Fruit fly (Drosophila melanogaster) whole organism, embryonic: ENCODE data around the gene dmrt11E.

Source experiments
- Abd-B ChIP-seq: fragments of 200-800 bp; sonication (Bioruptor generic); optimal IDR thresholded peaks from 2 replicates; lab custom pipeline; 2018; ENCODE audit warnings: missing biosample characterization, mild to moderate bottlenecking, missing genetic modification characterization, moderate library complexity
- Bteb2 ChIP-seq: fragments of 200-800 bp; sonication (Bioruptor generic); optimal IDR thresholded peaks from 2 replicates; lab custom pipeline; 2016; ENCODE audit warnings: missing biosample characterization, missing genetic modification characterization
- CG10431 ChIP-seq: fragments of 200-800 bp; sonication (Bioruptor generic); optimal IDR thresholded peaks from 3 replicates; lab custom pipeline; 2018; ENCODE audit warnings: missing biosample characterization, mild to moderate bottlenecking, missing genetic modification characterization
- CG11456 ChIP-seq: fragments of 200-800 bp; sonication (Bioruptor generic); IDR thresholded peaks from 3 replicates; pipeline ENCODE4 v1.3.6; 2022; ENCODE audit warnings: missing biosample characterization, missing genetic modification characterization
- CG11560 ChIP-seq: fragments of 200-800 bp; sonication (Bioruptor generic); IDR thresholded peaks from 3 replicates; pipeline ENCODE4 v1.3.6; 2022; ENCODE audit warnings: missing biosample characterization, missing genetic modification characterization
- CG11696 ChIP-seq: fragments of 200-800 bp; sonication (Bioruptor generic); IDR thresholded peaks from 2 replicates; pipeline ENCODE4 v1.3.6; 2022; ENCODE audit warnings: missing biosample characterization, missing genetic modification characterization
- CG11723 ChIP-seq: fragments of 200-800 bp; sonication (Bioruptor generic); optimal IDR thresholded peaks from 2 replicates; lab custom pipeline; 2017; ENCODE audit warnings: missing biosample characterization, mild to moderate bottlenecking, missing genetic modification characterization
- CG12071 ChIP-seq: fragments of 200-800 bp; sonication (Bioruptor generic); optimal IDR thresholded peaks from 3 replicates; lab custom pipeline; 2018; ENCODE audit warnings: missing biosample characterization, mild to moderate bottlenecking, missing genetic modification characterization
- CG13123 ChIP-seq: fragments of 200-800 bp; sonication (Bioruptor generic); optimal IDR thresholded peaks from 2 replicates; lab custom pipeline; 2016; ENCODE audit warnings: missing biosample characterization, missing genetic modification characterization
- CG15073 ChIP-seq: fragments of 200-800 bp; sonication (Bioruptor generic); optimal IDR thresholded peaks from 2 replicates; lab custom pipeline; 2016; ENCODE audit warnings: missing biosample characterization, missing genetic modification characterization
- CG15601 ChIP-seq: fragments of 200-800 bp; sonication (Bioruptor generic); optimal IDR thresholded peaks from 3 replicates; lab custom pipeline; 2019; ENCODE audit warnings: missing biosample characterization, mild to moderate bottlenecking, missing genetic modification characterization, moderate library complexity
- CG17186 ChIP-seq: fragments of 200-800 bp; sonication (Bioruptor generic); optimal IDR thresholded peaks from 3 replicates; lab custom pipeline; 2017; ENCODE audit warnings: missing biosample characterization, missing genetic modification reagents, missing genetic modification characterization
- CG17612 ChIP-seq: fragments of 200-800 bp; sonication (Bioruptor generic); IDR thresholded peaks from 2 replicates; pipeline ENCODE4 v1.3.6; 2022; ENCODE audit warnings: missing biosample characterization, missing genetic modification characterization
- CG17829 ChIP-seq: fragments of 200-800 bp; optimal IDR thresholded peaks from 2 replicates; lab custom pipeline; 2019; ENCODE audit warnings: missing biosample characterization, mild to moderate bottlenecking, missing genetic modification characterization, moderate library complexity
- CG2199 ChIP-seq: fragments of 200-800 bp; sonication (Bioruptor generic); IDR thresholded peaks from 3 replicates; pipeline ENCODE4 v1.3.6; 2022; ENCODE audit warnings: missing biosample characterization, missing genetic modification characterization
- CG30403 ChIP-seq: fragments of 200-800 bp; sonication (Bioruptor generic); optimal IDR thresholded peaks from 3 replicates; lab custom pipeline; 2016; ENCODE audit warnings: missing biosample characterization, missing genetic modification characterization
- CG31365 ChIP-seq: fragments of 200-800 bp; sonication (Bioruptor generic); optimal IDR thresholded peaks from 2 replicates; lab custom pipeline; 2018; ENCODE audit warnings: missing biosample characterization, mild to moderate bottlenecking, missing genetic modification characterization
- CG3281 ChIP-seq: fragments of 200-800 bp; sonication (Bioruptor generic); optimal IDR thresholded peaks from 3 replicates; lab custom pipeline; 2017; ENCODE audit warnings: missing biosample characterization, mild to moderate bottlenecking, missing genetic modification characterization
- CG33213 ChIP-seq: fragments of 200-800 bp; sonication (Bioruptor generic); optimal IDR thresholded peaks from 3 replicates; lab custom pipeline; 2016; ENCODE audit warnings: missing biosample characterization, missing genetic modification characterization
- CG34422 ChIP-seq: fragments of 200-800 bp; sonication (Bioruptor generic); IDR thresholded peaks from 3 replicates; pipeline ENCODE4 v1.3.6; 2022; ENCODE audit warnings: missing biosample characterization, missing genetic modification characterization
- CG4282 ChIP-seq: fragments of 200-800 bp; sonication (Bioruptor generic); optimal IDR thresholded peaks from 2 replicates; lab custom pipeline; 2016; ENCODE audit warnings: missing biosample characterization, missing genetic modification characterization
- CG4328 ChIP-seq: fragments of 200-800 bp; sonication (Bioruptor generic); optimal IDR thresholded peaks from 3 replicates; lab custom pipeline; 2017; ENCODE audit warnings: missing biosample characterization, missing genetic modification reagents, missing genetic modification characterization
- CG43689 ChIP-seq: fragments of 200-800 bp; sonication (Bioruptor generic); IDR thresholded peaks from 2 replicates; pipeline ENCODE4 v1.3.6; 2022; ENCODE audit warnings: missing biosample characterization, missing genetic modification characterization
- D19B ChIP-seq: fragments of 200-800 bp; sonication (Bioruptor generic); optimal IDR thresholded peaks from 2 replicates; lab custom pipeline; 2017; ENCODE audit warnings: missing biosample characterization, mild to moderate bottlenecking, missing genetic modification characterization
- Dad ChIP-seq: fragments of 200-800 bp; sonication (Bioruptor generic); optimal IDR thresholded peaks from 3 replicates; lab custom pipeline; 2016; ENCODE audit warnings: missing biosample characterization, missing genetic modification characterization
- Fer2 ChIP-seq: fragments of 200-800 bp; sonication (Bioruptor generic); optimal IDR thresholded peaks from 2 replicates; lab custom pipeline; 2018; ENCODE audit warnings: missing biosample characterization, mild to moderate bottlenecking, missing genetic modification characterization, moderate library complexity
- Meics ChIP-seq: fragments of 200-800 bp; sonication (Bioruptor generic); optimal IDR thresholded peaks from 2 replicates; lab custom pipeline; 2017; ENCODE audit warnings: missing biosample characterization, mild to moderate bottlenecking, missing genetic modification characterization
- NK7.1 ChIP-seq: fragments of 200-800 bp; sonication (Bioruptor generic); optimal IDR thresholded peaks from 3 replicates; lab custom pipeline; 2016; ENCODE audit warnings: missing biosample characterization, missing genetic modification characterization
- Nf-YB ChIP-seq: fragments of 200-800 bp; sonication (Bioruptor generic); optimal IDR thresholded peaks from 3 replicates; lab custom pipeline; 2019; ENCODE audit warnings: missing biosample characterization, mild to moderate bottlenecking, missing genetic modification characterization, moderate library complexity
- Sin3A ChIP-seq: fragments of >200 bp; optimal IDR thresholded peaks from 2 replicates; lab custom pipeline; 2018
- ac ChIP-seq: fragments of 200-800 bp; sonication (Bioruptor generic); optimal IDR thresholded peaks from 3 replicates; lab custom pipeline; 2017; ENCODE audit warnings: missing biosample characterization, mild to moderate bottlenecking, missing genetic modification characterization
- al ChIP-seq: fragments of 200-800 bp; sonication (Bioruptor generic); IDR thresholded peaks from 2 replicates; pipeline ENCODE4 v1.3.6; 2022; ENCODE audit warnings: missing biosample characterization, missing genetic modification characterization
- chinmo ChIP-seq: fragments of 200-800 bp; sonication (Bioruptor generic); IDR thresholded peaks from 4 replicates; pipeline ENCODE4 v1.3.6; 2022; ENCODE audit warnings: missing biosample characterization, missing genetic modification characterization; ENCODE audit not compliant: partially characterized antibody
- esg ChIP-seq: fragments of 200-800 bp; sonication (Bioruptor generic); conservative IDR thresholded peaks from 2 replicates; pipeline ENCODE4 v1.3.6; 2022; ENCODE audit warnings: missing biosample characterization, missing genetic modification characterization
- ewg ChIP-seq: fragments of 200-800 bp; sonication (Bioruptor generic); optimal IDR thresholded peaks from 3 replicates; lab custom pipeline; 2017; ENCODE audit warnings: mild to moderate bottlenecking, missing biosample characterization, missing genetic modification reagents, missing genetic modification characterization
- fru ChIP-seq: fragments of >200 bp; optimal IDR thresholded peaks from 2 replicates; lab custom pipeline; 2017
- gem ChIP-seq: fragments of 200-800 bp; sonication (Bioruptor generic); optimal IDR thresholded peaks from 2 replicates; lab custom pipeline; 2019; ENCODE audit warnings: missing biosample characterization, mild to moderate bottlenecking, missing genetic modification characterization, moderate library complexity
- hbn ChIP-seq: fragments of 200-800 bp; sonication (Bioruptor generic); IDR thresholded peaks from 2 replicates; pipeline ENCODE4 v1.3.6; 2022; ENCODE audit warnings: missing biosample characterization, missing genetic modification characterization; ENCODE audit not compliant: partially characterized antibody
- jing ChIP-seq: fragments of 200-800 bp; sonication (Bioruptor generic); optimal IDR thresholded peaks from 2 replicates; lab custom pipeline; 2018; ENCODE audit warnings: missing biosample characterization, mild to moderate bottlenecking, missing genetic modification characterization
- knrl ChIP-seq: fragments of 200-800 bp; sonication (Bioruptor generic); IDR thresholded peaks from 3 replicates; pipeline ENCODE4 v1.3.6; 2022; ENCODE audit warnings: missing biosample characterization, missing genetic modification characterization; ENCODE audit not compliant: partially characterized antibody
- maf-S ChIP-seq: fragments of 200-800 bp; sonication (Bioruptor generic); optimal IDR thresholded peaks from 2 replicates; lab custom pipeline; 2016; ENCODE audit warnings: missing biosample characterization, missing genetic modification characterization
- oc ChIP-seq: fragments of 200-800 bp; sonication (Bioruptor generic); optimal IDR thresholded peaks from 2 replicates; lab custom pipeline; 2018; ENCODE audit warnings: missing biosample characterization, mild to moderate bottlenecking, missing genetic modification characterization, moderate library complexity
- phol ChIP-seq: fragments of 200-800 bp; sonication (Bioruptor generic); optimal IDR thresholded peaks from 3 replicates; lab custom pipeline; 2018; ENCODE audit warnings: missing biosample characterization, mild to moderate bottlenecking, missing genetic modification characterization, moderate library complexity
- ranshi ChIP-seq: fragments of 200-800 bp; sonication (Bioruptor generic); IDR thresholded peaks from 2 replicates; pipeline ENCODE4 v1.3.6; 2022; ENCODE audit warnings: missing biosample characterization, missing genetic modification characterization
- run ChIP-seq: fragments of 200-800 bp; sonication (Bioruptor generic); optimal IDR thresholded peaks from 3 replicates; lab custom pipeline; 2018; ENCODE audit warnings: missing biosample characterization, mild to moderate bottlenecking, missing genetic modification characterization
- seq ChIP-seq: fragments of 200-800 bp; sonication (Bioruptor generic); IDR thresholded peaks from 2 replicates; pipeline ENCODE4 v1.3.6; 2022; ENCODE audit warnings: missing biosample characterization, missing genetic modification characterization
- sisA ChIP-seq: fragments of 200-800 bp; sonication (Bioruptor generic); IDR thresholded peaks from 2 replicates; pipeline ENCODE4 v1.3.6; 2022; ENCODE audit warnings: missing biosample characterization, missing genetic modification characterization
- ssp ChIP-seq: fragments of 200-800 bp; sonication (Bioruptor generic); IDR thresholded peaks from 2 replicates; pipeline ENCODE4 v1.3.6; 2022; ENCODE audit warnings: missing biosample characterization, missing genetic modification characterization
- stwl ChIP-seq: fragments of 200-800 bp; sonication (Bioruptor generic); optimal IDR thresholded peaks from 3 replicates; lab custom pipeline; 2018; ENCODE audit warnings: missing biosample characterization, mild to moderate bottlenecking, missing genetic modification characterization, moderate library complexity
- tgo ChIP-seq: fragments of 200-800 bp; sonication (Bioruptor generic); IDR thresholded peaks from 3 replicates; pipeline ENCODE4 v1.3.6; 2022; ENCODE audit warnings: missing biosample characterization, missing genetic modification characterization
- tna ChIP-seq: fragments of 200-800 bp; sonication (Bioruptor generic); IDR thresholded peaks from 2 replicates; pipeline ENCODE4 v1.3.6; 2022; ENCODE audit warnings: missing biosample characterization, missing genetic modification characterization; ENCODE audit not compliant: partially characterized antibody
- trem ChIP-seq: fragments of 200-800 bp; optimal IDR thresholded peaks from 3 replicates; lab custom pipeline; 2019; ENCODE audit warnings: missing biosample characterization, mild to moderate bottlenecking, missing genetic modification characterization, moderate library complexity

dmrt11E gene

DNA sequence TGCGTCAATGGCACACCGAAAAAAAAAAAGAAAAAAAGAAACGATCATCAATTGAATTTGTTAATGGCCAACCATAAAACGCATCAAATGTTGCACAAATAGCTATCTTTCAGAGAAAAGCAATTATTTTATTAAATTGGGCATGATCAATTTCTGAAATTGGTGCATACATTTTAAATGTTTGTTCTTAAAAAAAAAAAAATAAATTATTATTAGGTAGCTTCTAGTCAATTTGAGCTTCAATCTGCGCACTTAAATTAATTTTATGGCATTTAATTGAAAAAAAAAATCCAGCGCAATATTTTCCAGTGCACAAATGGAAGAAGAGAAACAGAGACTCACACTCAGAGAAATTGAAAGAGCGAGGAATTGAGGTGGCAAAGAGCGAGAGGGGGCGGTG, 44.9 kb upstream of the dmrt11E start (continued):
- TF ChIP-seq CG30403 (GFP tag; lab: Kevin White, UChicago) (peak; percentile 85), NK7.1 (GFP tag; lab: Kevin White, UChicago) (peak; percentile 20), sisA (GFP tag; lab: Robert Waterston, UW) (peak; percentile 67), CG43689 (GFP tag; lab: Robert Waterston, UW) (no peak), Bteb2 (GFP tag; lab: Kevin White, UChicago) (peak; percentile 74), gem (tag; lab: Kevin White, UChicago) (peak; percentile 85), CG11456 (GFP tag; lab: Robert Waterston, UW) (0 out of 3 replicates have a peak, but pooled peaks have one; percentile 5), jing (GFP tag; lab: Kevin White, UChicago) (no peak), CG17612 (GFP tag; lab: Robert Waterston, UW) (no peak), Abd-B (GFP tag; lab: Kevin White, UChicago) (peak; percentile 55), CG10431 (GFP tag; lab: Kevin White, UChicago) (no peak), esg (GFP tag; lab: Robert Waterston, UW) (peak; percentile 56), tna (no peak), CG33213 (GFP tag; lab: Kevin White, UChicago) (peak; percentile 62), CG11723 (GFP tag; lab: Kevin White, UChicago) (peak; percentile 40), CG4282 (GFP tag; lab: Kevin White, UChicago) (no peak), tgo (GFP tag; lab: Robert Waterston, UW) (peak; percentile 68; the same call in 2 of the 3 replicates), CG13123 (GFP tag; lab: Kevin White, UChicago) (peak; percentile 36), maf-S (GFP tag; lab: Kevin White, UChicago) (peak; percentile 73), CG15601 (tag; lab: Kevin White, UChicago) (no peak), chinmo (GFP tag; lab: Robert Waterston, UW) (no peak), CG2199 (GFP tag; lab: Robert Waterston, UW) (no peak), CG11696 (GFP tag; lab: Robert Waterston, UW) (0 out of 2 replicates have a peak, but pooled peaks have one; percentile 14), al (GFP tag; lab: Robert Waterston, UW) (0 out of 2 replicates have a peak, but pooled peaks have one; percentile 21), CG11560 (tag; lab: Robert Waterston, UW) (no peak), ssp (peak; percentile 35; the same call in 1 of the 2 replicates), CG15073 (no peak), seq (peak; percentile 54), CG3281 (GFP tag; lab: Kevin White, UChicago) (peak; percentile 56), Sin3A (lab: Kevin White, UChicago) (no peak), CG17829 (tag; lab: Kevin White, UChicago) (peak; percentile 37), Fer2 (no peak), hbn (GFP tag; lab: Robert Waterston, UW) (no peak), CG4328 (GFP tag; lab: Kevin White, UChicago) (no peak), fru (lab: Kevin White, UChicago) (no peak), stwl (tag; lab: Kevin White, UChicago) (no peak), CG12071 (GFP tag; lab: Kevin White, UChicago) (no peak), CG17186 (GFP tag; lab: Kevin White, UChicago) (no peak), Nf-YB (GFP tag; lab: Kevin White, UChicago) (peak; percentile 30), trem (tag; lab: Kevin White, UChicago) (no peak), D19B (GFP tag; lab: Kevin White, UChicago) (peak; percentile 42), run (peak; percentile 34), knrl (no peak), ewg (GFP tag; lab: Kevin White, UChicago) (peak; percentile 27), Meics (GFP tag; lab: Kevin White, UChicago) (peak; percentile 66), phol (peak; percentile 69), CG34422 (GFP tag; lab: Robert Waterston, UW) (peak; percentile 65; the same call in 1 of the 3 replicates), CG31365 (tag; lab: Kevin White, UChicago) (no peak), oc (tag; lab: Kevin White, UChicago) (peak; percentile 47), ranshi (GFP tag; lab: Robert Waterston, UW) (peak; percentile 44; the same call in 1 of the 2 replicates), Dad (GFP tag; lab: Kevin White, UChicago) (no peak), ac (GFP tag; lab: Kevin White, UChicago) (no peak)
